Worm (Caenorhabditis elegans): ENCODE measurements around the gene C01G5.3.

Gene C01G5.3

ce11 chrIV:6585397-6585921 lies 49.5 kb downstream of the C01G5.3 start, which contains the start of the genes F38A5.2 and dnj-11 (continued):
- TF ChIP-seq daf-8 (GFP tag; IDR thresholded peaks at IDR 0.05) (no peak), ceh-20 (GFP tag; IDR thresholded peaks at IDR 0.05) (peak; percentile 31; the same call in 1 of the 2 replicates), ceh-28 (tag; optimal IDR thresholded peaks at IDR 0.05) (no peak), tra-1 (GFP tag; IDR thresholded peaks at IDR 0.05) (0 out of 2 replicates have a peak, but pooled peaks have one; percentile 12), lir-3 (tag; optimal IDR thresholded peaks at IDR 0.05) (no peak), daf-12 (tag; optimal IDR thresholded peaks at IDR 0.05) (no peak), sdz-12 (GFP tag; optimal IDR thresholded peaks at IDR 0.05) (no peak), lin-38 (GFP tag; IDR thresholded peaks at IDR 0.05) (peak; percentile 97), nhr-42 (GFP tag; IDR thresholded peaks at IDR 0.05) (no peak), rbr-2 (tag; optimal IDR thresholded peaks at IDR 0.05) (peak; percentile 60), madf-9 (GFP tag; conservative IDR thresholded peaks at IDR 0.05) (no peak), aha-1 (tag) (peak; percentile 95), ztf-11 (tag; optimal IDR thresholded peaks at IDR 0.05) (no peak), Y5F2A.4 (GFP tag; optimal IDR thresholded peaks at IDR 0.05) (no peak), daf-19 (GFP tag; conservative IDR thresholded peaks at IDR 0.05) (no peak), ctbp-1 (GFP tag; IDR thresholded peaks at IDR 0.05) (0 out of 2 replicates have a peak, but pooled peaks have one; percentile 26), nhr-237 (tag; optimal IDR thresholded peaks at IDR 0.05) (no peak), skn-1 (tag; optimal IDR thresholded peaks at IDR 0.05) (no peak), duxl-1 (tag; optimal IDR thresholded peaks at IDR 0.05; ENCODE audit: poor library complexity) (peak; percentile 26), hif-1 (tag; optimal IDR thresholded peaks at IDR 0.05) (peak in 1 of 2 experiments; percentile 55), ceh-32 (tag; optimal IDR thresholded peaks at IDR 0.05; ENCODE audit: poor library complexity) (no peak), lsy-2 (tag; optimal IDR thresholded peaks at IDR 0.05) (peak in 1 of 2 experiments; percentile 89), fkh-10 (GFP tag; optimal IDR thresholded peaks at IDR 0.05) (peak; percentile 38), egl-27 (tag; optimal IDR thresholded peaks at IDR 0.05) (no peak), nhr-25 (tag; optimal IDR thresholded peaks at IDR 0.05; ENCODE audit: borderline replicate concordance, insufficient read depth) (no peak), dve-1 (tag; optimal IDR thresholded peaks at IDR 0.05; ENCODE audit: insufficient read depth) (peak; percentile 83), nhr-6 (tag; optimal IDR thresholded peaks at IDR 0.05) (peak; percentile 82), ztf-7 (tag; optimal IDR thresholded peaks at IDR 0.05) (no peak), gei-8 (GFP tag; optimal IDR thresholded peaks at IDR 0.05) (no peak), lin-13 (GFP tag; optimal IDR thresholded peaks at IDR 0.05) (peak; percentile 50), dpl-1 (GFP tag; optimal IDR thresholded peaks at IDR 0.05) (peak; percentile 80), hmg-1.1 (GFP tag; IDR thresholded peaks at IDR 0.05) (0 out of 2 replicates have a peak, but pooled peaks have one; percentile 41), mes-2 (tag; optimal IDR thresholded peaks at IDR 0.05; ENCODE audit: poor library complexity, severe bottlenecking) (peak; percentile 89), T26A8.4 (GFP tag; IDR thresholded peaks at IDR 0.05) (no peak), unc-130 (GFP tag; optimal IDR thresholded peaks at IDR 0.05) (peak; percentile 46), Y48G9A.11 (GFP tag; IDR thresholded peaks at IDR 0.05) (no peak), fos-1 (tag; optimal IDR thresholded peaks at IDR 0.05) (no peak), nhr-111 (GFP tag; optimal IDR thresholded peaks at IDR 0.05) (no peak)

Measured in whole organism, L4 larva.